Fruit fly (Drosophila melanogaster) whole organism, pupa: ENCODE results near the gene CG15498.
A peak's percentile ranks its signal among the peaks of the same experiment; 100 is the strongest.

Experiments
- CG10348 ChIP-seq: fragments of 200-800 bp; sonication (Bioruptor generic); IDR thresholded peaks from 2 replicates; pipeline ENCODE4 v1.3.6; 2022; ENCODE audit warnings: missing biosample characterization, missing genetic modification characterization
- CG13204 ChIP-seq: fragments of 200-800 bp; sonication (Bioruptor generic); optimal IDR thresholded peaks from 2 replicates; lab custom pipeline; 2018; ENCODE audit warnings: missing biosample characterization, mild to moderate bottlenecking, missing genetic modification characterization, moderate library complexity
- CG14655 ChIP-seq: fragments of 200-800 bp; sonication (Bioruptor generic); optimal IDR thresholded peaks from 3 replicates; lab custom pipeline; 2017; ENCODE audit warnings: mild to moderate bottlenecking, missing biosample characterization, missing genetic modification reagents, missing genetic modification characterization
- CG15710 ChIP-seq: fragments of 200-800 bp; sonication (Bioruptor generic); optimal IDR thresholded peaks from 2 replicates; lab custom pipeline; 2018; ENCODE audit warnings: missing biosample characterization, mild to moderate bottlenecking, missing genetic modification characterization, moderate library complexity
- CG32121 ChIP-seq: fragments of 200-800 bp; sonication (Bioruptor generic); IDR thresholded peaks from 2 replicates; pipeline ENCODE4 v1.3.6; 2022; ENCODE audit warnings: missing biosample characterization, missing genetic modification characterization
- CG8301 ChIP-seq: fragments of 200-800 bp; sonication (Bioruptor generic); optimal IDR thresholded peaks from 2 replicates; lab custom pipeline; 2018; ENCODE audit warnings: missing biosample characterization, mild to moderate bottlenecking, missing genetic modification characterization
- CG9948 ChIP-seq: fragments of 200-800 bp; sonication (Bioruptor generic); optimal IDR thresholded peaks from 2 replicates; lab custom pipeline; 2018; ENCODE audit warnings: missing biosample characterization, mild to moderate bottlenecking, missing genetic modification characterization, moderate library complexity
- Pif1A ChIP-seq: fragments of 200-800 bp; sonication (Bioruptor generic); optimal IDR thresholded peaks from 3 replicates; lab custom pipeline; 2016; ENCODE audit warnings: missing biosample characterization, missing genetic modification characterization
- Snoo ChIP-seq: fragments of 200-800 bp; sonication (Bioruptor generic); optimal IDR thresholded peaks from 3 replicates; lab custom pipeline; 2017; ENCODE audit warnings: missing biosample characterization, mild to moderate bottlenecking, missing genetic modification characterization, inconsistent platforms

DNA sequence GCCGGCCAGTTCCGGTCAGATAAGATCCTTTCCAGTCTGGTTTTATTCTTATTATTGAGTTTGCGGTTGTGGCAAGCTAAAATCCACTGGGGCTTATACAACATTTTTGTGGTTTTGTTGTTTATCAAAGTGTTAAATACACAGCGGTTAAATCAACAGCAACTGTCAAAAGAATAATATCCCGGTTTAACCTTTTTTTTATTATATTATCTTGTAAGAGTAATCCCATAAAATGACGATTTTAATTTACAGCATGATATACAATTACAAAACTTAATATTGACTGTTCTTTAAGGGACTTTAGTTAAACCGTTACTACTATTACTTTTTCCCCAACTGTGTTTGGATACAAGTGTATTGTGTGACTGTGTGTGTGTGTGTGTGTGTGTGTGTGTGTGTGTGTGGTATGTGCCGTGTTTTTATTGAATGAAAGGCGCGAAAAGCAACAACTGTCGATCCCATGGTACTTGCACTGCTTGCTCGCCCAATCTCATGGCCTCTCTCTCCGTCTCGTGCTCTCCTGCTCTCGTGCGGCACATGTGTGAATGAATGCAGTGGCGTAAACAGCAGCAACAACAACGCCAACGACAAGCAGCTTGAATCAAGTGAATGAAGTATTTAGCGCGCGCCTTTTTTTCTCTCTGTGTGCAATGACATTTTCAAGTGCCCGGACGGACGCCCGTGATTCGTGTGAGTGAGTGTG, 20.7 kb upstream of the CG15498 start:
- TF ChIP-seq CG13204 (GFP tag; lab: Kevin White, UChicago): peak; percentile 66
- peak; percentile 36 for TF ChIP-seq CG15710 (tag; lab: Kevin White, UChicago)
- no peak for TF ChIP-seq CG10348 (GFP tag; lab: Robert Waterston, UW)
- TF ChIP-seq CG32121 (GFP tag; lab: Robert Waterston, UW): peak; percentile 20; the same call in 1 of the 2 replicates
- peak; percentile 30 for TF ChIP-seq CG14655 (GFP tag; lab: Kevin White, UChicago)
- TF ChIP-seq Snoo: peak; percentile 42
- TF ChIP-seq CG9948 (tag; lab: Kevin White, UChicago): peak; percentile 6
- no peak for TF ChIP-seq Pif1A (GFP tag; lab: Kevin White, UChicago)
- no peak for TF ChIP-seq CG8301 (tag; lab: Kevin White, UChicago)
